Worm (Caenorhabditis elegans): ENCODE measurements around the gene cyc-2.1.

Gene cyc-2.1

DNA sequence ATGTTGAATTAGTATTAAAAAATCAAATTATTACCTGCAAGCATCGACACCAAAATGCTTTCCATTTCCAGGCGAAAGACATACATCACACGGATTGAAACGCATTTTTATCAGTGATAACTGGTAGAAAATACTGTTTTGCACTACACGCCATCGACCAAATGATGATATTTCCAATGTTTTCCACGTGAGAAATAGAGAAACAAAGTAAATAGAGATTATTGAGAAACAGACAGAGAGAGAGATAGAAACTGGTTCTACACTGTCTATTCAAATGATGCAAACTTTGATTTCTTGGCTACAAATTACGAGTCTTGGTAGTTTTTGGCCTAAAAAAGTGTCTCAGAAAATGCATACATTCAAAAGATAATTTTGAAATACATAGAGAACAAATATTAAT, 39.5 kb upstream of the cyc-2.1 start, which contains the start of gene nhr-104 (continued):
- no peak for TF ChIP-seq sup-37 (GFP tag; optimal IDR thresholded peaks at IDR 0.05)
- peak; percentile 65 for TF ChIP-seq nhr-20 (tag; optimal IDR thresholded peaks at IDR 0.05)
- no peak for TF ChIP-seq unc-30 (tag; optimal IDR thresholded peaks at IDR 0.05)
- TF ChIP-seq snu-23 (GFP tag; optimal IDR thresholded peaks at IDR 0.05): peak; percentile 61

DNA sequence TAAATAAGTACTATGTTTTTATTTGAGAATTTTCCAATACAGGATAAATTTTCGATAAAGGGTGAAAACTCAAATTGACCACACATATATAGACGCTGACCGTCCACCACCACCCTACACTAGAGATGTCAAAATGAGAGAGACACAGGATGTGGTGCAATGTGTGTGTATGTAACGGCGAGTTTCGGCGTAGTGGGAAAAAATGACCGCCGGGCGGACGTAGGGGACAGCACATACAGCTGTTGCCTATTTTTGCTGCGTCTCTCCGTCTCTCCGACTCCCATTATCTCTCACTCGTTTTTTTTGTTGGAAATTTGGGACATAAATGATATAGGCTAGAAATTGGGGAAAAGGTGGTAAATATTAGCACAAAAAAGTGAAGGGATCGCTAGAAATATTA, 32.3 kb upstream of the cyc-2.1 start:
- no peak for TF ChIP-seq hpl-2 (GFP tag; optimal IDR thresholded peaks at IDR 0.05)
- no peak for TF ChIP-seq ces-1 (GFP tag; optimal IDR thresholded peaks at IDR 0.05)
- no peak for TF ChIP-seq sox-4 (tag; optimal IDR thresholded peaks at IDR 0.05)
- TF ChIP-seq Y116A8C.19 (tag; optimal IDR thresholded peaks at IDR 0.05; ENCODE audit: borderline replicate concordance): no peak
- no peak for TF ChIP-seq vab-15 (tag; optimal IDR thresholded peaks at IDR 0.05)
- no peak for TF ChIP-seq lir-3 (tag; optimal IDR thresholded peaks at IDR 0.05; ENCODE audit: poor library complexity)
- peak; percentile 28 for TF ChIP-seq snu-23 (GFP tag; optimal IDR thresholded peaks at IDR 0.05)
- no peak for TF ChIP-seq tlp-1 (tag; optimal IDR thresholded peaks at IDR 0.05)
- no peak for TF ChIP-seq nhr-71 (tag; optimal IDR thresholded peaks at IDR 0.05)
- no peak for TF ChIP-seq ztf-4 (tag; optimal IDR thresholded peaks at IDR 0.05)
- no peak for TF ChIP-seq lin-39 (tag; optimal IDR thresholded peaks at IDR 0.05)
- peak in 1 of 2 experiments; percentile 19 for TF ChIP-seq efl-1 (optimal IDR thresholded peaks at IDR 0.05)
- TF ChIP-seq efl-1 (GFP tag; optimal IDR thresholded peaks at IDR 0.05 in 1 of 2): no peak
- TF ChIP-seq blmp-1 (tag; optimal IDR thresholded peaks at IDR 0.05): no peak
- TF ChIP-seq irx-1 (tag; optimal IDR thresholded peaks at IDR 0.05): peak; percentile 20
- no peak for TF ChIP-seq mef-2 (tag; optimal IDR thresholded peaks at IDR 0.05)
- TF ChIP-seq lin-35 (GFP tag; optimal IDR thresholded peaks at IDR 0.05): peak in 1 of 2 experiments; percentile 26
- TF ChIP-seq elt-2 (tag; optimal IDR thresholded peaks at IDR 0.05): no peak
- TF ChIP-seq mdl-1 (tag; optimal IDR thresholded peaks at IDR 0.05): no peak
- no peak for TF ChIP-seq efl-3 (GFP tag; optimal IDR thresholded peaks at IDR 0.05)
- peak in 1 of 2 experiments; percentile 29 for TF ChIP-seq lsy-2 (tag; optimal IDR thresholded peaks at IDR 0.05)

DNA sequence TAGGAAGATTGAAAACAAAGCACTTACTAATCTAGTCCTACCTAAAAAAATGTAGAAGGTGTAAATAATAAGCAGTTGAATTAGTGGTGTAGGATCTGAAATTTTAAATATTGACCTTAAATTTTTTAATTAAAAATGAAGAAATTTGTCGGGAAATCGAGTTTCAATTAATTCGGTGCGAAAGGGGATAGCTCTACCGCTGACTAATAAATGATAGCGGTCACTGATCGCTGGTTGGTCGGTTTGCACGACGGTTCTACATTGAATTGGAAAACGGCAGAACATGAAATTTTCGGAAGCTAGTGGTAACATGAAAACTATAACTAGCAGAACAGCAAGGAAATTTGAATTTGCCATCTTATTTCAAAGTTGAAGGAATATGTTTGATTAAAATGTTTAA, 31.3 kb upstream of the cyc-2.1 start, which contains the start of gene set-15:
set-15 (minus strand) TSS at position 101 of the 400 bp plus-strand sequence.
- TF ChIP-seq nhr-76 (tag; optimal IDR thresholded peaks at IDR 0.05) (no peak), lin-14 (GFP tag; optimal IDR thresholded peaks at IDR 0.05) (no peak), unc-98 (GFP tag; IDR thresholded peaks at IDR 0.05) (no peak), skn-1 (tag; optimal IDR thresholded peaks at IDR 0.05) (no peak), hlh-4 (tag; optimal IDR thresholded peaks at IDR 0.05) (no peak), sox-4 (tag; optimal IDR thresholded peaks at IDR 0.05) (no peak), rnt-1 (tag; optimal IDR thresholded peaks at IDR 0.05) (no peak), snu-23 (GFP tag; optimal IDR thresholded peaks at IDR 0.05) (no peak), nhr-19 (GFP tag; conservative IDR thresholded peaks at IDR 0.05) (no peak), ceh-8 (GFP tag; optimal IDR thresholded peaks at IDR 0.05) (no peak), pqm-1 (tag; optimal IDR thresholded peaks at IDR 0.05) (no peak), blmp-1 (tag; optimal IDR thresholded peaks at IDR 0.05) (no peak), aly-2 (tag; optimal IDR thresholded peaks at IDR 0.05) (no peak), mep-1 (tag; optimal IDR thresholded peaks at IDR 0.05) (no peak), lin-39 (tag; optimal IDR thresholded peaks at IDR 0.05) (no peak)

DNA sequence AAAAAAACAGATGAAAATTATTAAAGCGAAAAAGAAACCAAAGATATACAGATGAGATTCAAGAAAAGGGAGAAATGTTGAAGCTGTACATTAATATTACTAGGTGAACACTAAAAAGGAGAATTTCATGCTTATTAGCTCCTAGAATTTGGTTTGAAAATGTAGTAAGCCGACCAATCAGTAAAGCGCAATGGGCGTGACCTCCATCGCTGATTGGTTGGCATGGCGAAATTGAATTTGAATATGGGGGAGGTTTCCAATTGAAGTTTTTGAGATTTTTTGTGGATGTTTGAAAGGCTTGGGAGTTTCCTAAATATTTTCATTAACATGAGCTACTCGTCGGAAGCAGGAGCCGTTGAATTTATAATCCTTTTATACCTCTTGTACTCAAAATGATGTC, 27.7 kb upstream of the cyc-2.1 start:
- TF ChIP-seq xbp-1 (tag; optimal IDR thresholded peaks at IDR 0.05) (peak; percentile 6), pax-3 (tag; optimal IDR thresholded peaks at IDR 0.05) (no peak)

DNA sequence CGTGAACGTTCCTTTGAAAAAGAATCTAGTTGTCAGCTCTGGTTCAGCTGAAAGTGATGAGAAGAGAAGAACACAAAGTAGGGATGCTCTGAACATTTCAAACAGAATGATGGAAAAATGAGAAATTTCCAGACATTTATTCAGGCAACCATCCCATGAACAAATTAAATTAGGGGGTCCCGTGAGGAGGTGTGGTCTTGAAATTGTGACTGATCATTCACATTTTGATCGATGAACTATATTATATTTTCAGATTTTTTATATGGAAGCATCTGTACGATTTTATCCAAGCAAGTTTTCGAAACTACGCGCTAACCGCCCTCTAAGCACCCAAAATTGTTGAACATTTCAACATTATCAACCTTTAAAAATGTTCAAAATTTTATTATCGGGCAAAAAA, 27.2 kb upstream of the cyc-2.1 start, which contains the start of gene R11E3.19:
R11E3.19 (minus strand) TSS at position 101 of the 400 bp plus-strand sequence.
- TF ChIP-seq rnt-1 (tag; optimal IDR thresholded peaks at IDR 0.05): no peak
- TF ChIP-seq nhr-237 (tag; optimal IDR thresholded peaks at IDR 0.05): no peak
- no peak for TF ChIP-seq egl-13 (tag; optimal IDR thresholded peaks at IDR 0.05)
- no peak for TF ChIP-seq swsn-7 (tag; optimal IDR thresholded peaks at IDR 0.05)
- TF ChIP-seq nhr-20 (tag; optimal IDR thresholded peaks at IDR 0.05): no peak
- no peak for TF ChIP-seq elt-2 (tag; optimal IDR thresholded peaks at IDR 0.05)
- no peak for TF ChIP-seq grh-1 (GFP tag; IDR thresholded peaks at IDR 0.05)
- no peak for TF ChIP-seq nhr-76 (tag; optimal IDR thresholded peaks at IDR 0.05)
- TF ChIP-seq nhr-12 (tag; optimal IDR thresholded peaks at IDR 0.05): no peak
- TF ChIP-seq zip-4 (GFP tag; optimal IDR thresholded peaks at IDR 0.05): no peak
- TF ChIP-seq vab-15 (tag; optimal IDR thresholded peaks at IDR 0.05): no peak
- no peak for TF ChIP-seq nhr-47 (tag; optimal IDR thresholded peaks at IDR 0.05)
- no peak for TF ChIP-seq ztf-11 (tag; optimal IDR thresholded peaks at IDR 0.05)
- TF ChIP-seq nhr-28 (tag; optimal IDR thresholded peaks at IDR 0.05): no peak
- no peak for TF ChIP-seq mef-2 (tag; optimal IDR thresholded peaks at IDR 0.05)
- no peak for TF ChIP-seq nhr-85 (tag)
- TF ChIP-seq unc-30 (tag; optimal IDR thresholded peaks at IDR 0.05): no peak

All from whole organism, L1 larva.